Worm (Caenorhabditis elegans): ENCODE data around the gene ger-1.

DNA sequence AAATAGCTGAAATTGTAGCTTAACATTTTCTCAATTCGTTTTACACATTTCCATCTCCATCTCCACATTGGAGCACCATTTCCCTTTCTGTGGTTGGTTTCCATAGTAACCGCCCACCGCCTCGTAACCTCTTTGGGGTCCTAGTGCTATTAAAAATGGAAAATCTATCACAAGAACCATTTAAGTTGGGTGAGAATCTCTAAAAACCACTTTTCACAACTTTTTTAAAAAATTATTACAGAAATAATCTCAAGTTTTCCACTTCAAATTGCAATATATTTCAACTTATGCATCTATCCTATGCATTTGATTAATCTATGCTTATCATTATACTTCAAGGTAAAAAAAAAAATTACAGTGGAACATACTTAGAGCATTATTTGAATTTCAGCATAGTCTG is 2.7 kb upstream of the ger-1 start, which contains the start of gene tmem-17:
- TF ChIP-seq unc-62 (GFP tag; optimal IDR thresholded peaks at IDR 0.05) (no peak), hmg-20 (GFP tag; IDR thresholded peaks at IDR 0.05) (no peak), ama-1 (optimal IDR thresholded peaks at IDR 0.05) (no peak), ama-1 (GFP tag; optimal IDR thresholded peaks at IDR 0.05) (no peak), repo-1 (tag; optimal IDR thresholded peaks at IDR 0.05) (no peak), T07F8.4 (tag; optimal IDR thresholded peaks at IDR 0.05) (no peak), lsy-27 (tag; optimal IDR thresholded peaks at IDR 0.05; ENCODE audit: borderline replicate concordance, insufficient read depth) (no peak), lin-35 (GFP tag; optimal IDR thresholded peaks at IDR 0.05) (no peak)

Data from whole organism, young adult.